Fruit fly (Drosophila melanogaster) whole organism, embryonic: ENCODE data around the gene RpL23A.

Experiments used
- Atf3 ChIP-seq: fragments of 200-800 bp; sonication (Bioruptor generic); optimal IDR thresholded peaks from 3 replicates; lab custom pipeline; 2016; ENCODE audit warnings: missing biosample characterization, missing genetic modification characterization
- CG10321 ChIP-seq: fragments of 200-800 bp; sonication (Bioruptor generic); IDR thresholded peaks from 2 replicates; pipeline ENCODE4 v1.3.6; 2022; ENCODE audit warnings: missing biosample characterization, missing genetic modification characterization
- CG12071 ChIP-seq: fragments of 200-800 bp; sonication (Bioruptor generic); optimal IDR thresholded peaks from 3 replicates; lab custom pipeline; 2018; ENCODE audit warnings: missing biosample characterization, mild to moderate bottlenecking, missing genetic modification characterization
- CG12219 ChIP-seq: fragments of 200-800 bp; sonication (Bioruptor generic); optimal IDR thresholded peaks from 3 replicates; lab custom pipeline; 2018; ENCODE audit warnings: missing biosample characterization, mild to moderate bottlenecking, missing genetic modification characterization
- CG1233 ChIP-seq: fragments of 200-800 bp; sonication (Bioruptor generic); optimal IDR thresholded peaks from 4 replicates; lab custom pipeline; 2018; ENCODE audit warnings: missing biosample characterization, mild to moderate bottlenecking, missing genetic modification characterization
- CG12769 ChIP-seq: fragments of 200-800 bp; sonication (Bioruptor generic); optimal IDR thresholded peaks from 2 replicates; lab custom pipeline; 2019; ENCODE audit warnings: missing biosample characterization, mild to moderate bottlenecking, missing genetic modification characterization, moderate library complexity
- CG17328 ChIP-seq: fragments of 200-800 bp; sonication (Bioruptor generic); IDR thresholded peaks from 2 replicates; pipeline ENCODE4 v1.3.6; 2022; ENCODE audit warnings: missing biosample characterization, missing genetic modification characterization
- CG17385 ChIP-seq: fragments of 200-800 bp; sonication (Bioruptor generic); optimal IDR thresholded peaks from 3 replicates; lab custom pipeline; 2018; ENCODE audit warnings: missing biosample characterization, mild to moderate bottlenecking, missing genetic modification characterization
- CG17802 ChIP-seq: fragments of 200-800 bp; sonication (Bioruptor generic); optimal IDR thresholded peaks from 2 replicates; lab custom pipeline; 2018; ENCODE audit warnings: missing biosample characterization, mild to moderate bottlenecking, missing genetic modification characterization, moderate library complexity
- CG17912 ChIP-seq: fragments of 200-800 bp; sonication (Bioruptor generic); optimal IDR thresholded peaks from 2 replicates; lab custom pipeline; 2018; ENCODE audit warnings: missing biosample characterization, mild to moderate bottlenecking, missing genetic modification characterization
- CG18011 ChIP-seq: fragments of 200-800 bp; sonication (Bioruptor generic); optimal IDR thresholded peaks from 2 replicates; lab custom pipeline; 2017; ENCODE audit warnings: missing biosample characterization, missing genetic modification characterization, mild to moderate bottlenecking, moderate library complexity, missing genotype
- CG18262 ChIP-seq: fragments of 200-800 bp; optimal IDR thresholded peaks from 3 replicates; lab custom pipeline; 2019; ENCODE audit warnings: missing biosample characterization, mild to moderate bottlenecking, missing genetic modification characterization, moderate library complexity
- CG18599 ChIP-seq: fragments of 200-800 bp; sonication (Bioruptor generic); optimal IDR thresholded peaks from 3 replicates; lab custom pipeline; 2017; ENCODE audit warnings: missing biosample characterization, missing genetic modification characterization, mild to moderate bottlenecking, moderate library complexity, missing genetic modification reagents
- CG18619 ChIP-seq: fragments of 200-800 bp; sonication (Bioruptor generic); optimal IDR thresholded peaks from 3 replicates; lab custom pipeline; 2017; ENCODE audit warnings: missing biosample characterization, mild to moderate bottlenecking, missing genetic modification characterization
- CG2712 ChIP-seq: fragments of 200-800 bp; optimal IDR thresholded peaks from 3 replicates; lab custom pipeline; 2019; ENCODE audit warnings: missing biosample characterization, mild to moderate bottlenecking, missing genetic modification characterization, moderate library complexity
- CG30431 ChIP-seq: fragments of 200-800 bp; sonication (Bioruptor generic); optimal IDR thresholded peaks from 2 replicates; lab custom pipeline; 2017; ENCODE audit warnings: missing biosample characterization, missing genetic modification characterization
- CG32532 ChIP-seq: fragments of 200-800 bp; sonication (Bioruptor generic); IDR thresholded peaks from 2 replicates; pipeline ENCODE4 v1.3.6; 2022; ENCODE audit warnings: missing biosample characterization, missing genetic modification characterization
- CG33213 ChIP-seq: fragments of 200-800 bp; sonication (Bioruptor generic); optimal IDR thresholded peaks from 3 replicates; lab custom pipeline; 2016; ENCODE audit warnings: missing biosample characterization, missing genetic modification characterization
- CG3407 ChIP-seq: fragments of 200-800 bp; sonication (Bioruptor generic); optimal IDR thresholded peaks from 2 replicates; lab custom pipeline; 2018; ENCODE audit warnings: missing biosample characterization, mild to moderate bottlenecking, missing genetic modification characterization
- CG42726 ChIP-seq: fragments of 200-800 bp; sonication (Bioruptor generic); IDR thresholded peaks from 2 replicates; pipeline ENCODE4 v1.3.6; 2022; ENCODE audit warnings: missing biosample characterization, missing genetic modification characterization; ENCODE audit not compliant: partially characterized antibody
- CG5180 ChIP-seq: fragments of 200-800 bp; sonication (Bioruptor generic); optimal IDR thresholded peaks from 3 replicates; lab custom pipeline; 2017; ENCODE audit warnings: missing biosample characterization, missing genetic modification characterization, mild to moderate bottlenecking, moderate library complexity, missing genetic modification reagents
- CG6272 ChIP-seq: fragments of 200-800 bp; sonication (Bioruptor generic); IDR thresholded peaks from 2 replicates; pipeline ENCODE4 v1.3.6; 2022; ENCODE audit warnings: missing biosample characterization, missing genetic modification characterization
- CG7271 ChIP-seq: fragments of 200-800 bp; sonication (Bioruptor generic); optimal IDR thresholded peaks from 2 replicates; lab custom pipeline; 2018; ENCODE audit warnings: missing biosample characterization, mild to moderate bottlenecking, missing genetic modification characterization, moderate library complexity
- CG7987 ChIP-seq: fragments of 200-800 bp; sonication (Bioruptor generic); optimal IDR thresholded peaks from 2 replicates; lab custom pipeline; 2018; ENCODE audit warnings: missing biosample characterization, mild to moderate bottlenecking, missing genetic modification characterization, moderate library complexity
- CG8359 ChIP-seq: fragments of 200-800 bp; sonication (Bioruptor generic); optimal IDR thresholded peaks from 2 replicates; lab custom pipeline; 2017; ENCODE audit warnings: missing biosample characterization, mild to moderate bottlenecking, missing genetic modification characterization, borderline replicate concordance
- CG8388 ChIP-seq: fragments of 200-800 bp; sonication (Bioruptor generic); optimal IDR thresholded peaks from 2 replicates; lab custom pipeline; 2019; ENCODE audit warnings: missing biosample characterization, mild to moderate bottlenecking, missing genetic modification characterization, moderate library complexity
- Dad ChIP-seq: fragments of 200-800 bp; sonication (Bioruptor generic); optimal IDR thresholded peaks from 3 replicates; lab custom pipeline; 2016; ENCODE audit warnings: missing biosample characterization, missing genetic modification characterization
- Dbx ChIP-seq: fragments of 200-800 bp; sonication (Bioruptor generic); IDR thresholded peaks from 3 replicates; pipeline ENCODE4 v1.3.6; 2022; ENCODE audit warnings: missing biosample characterization, missing genetic modification characterization
- GATAe ChIP-seq: fragments of 200-800 bp; sonication (Bioruptor generic); conservative IDR thresholded peaks from 2 replicates; pipeline ENCODE4 v1.3.6; 2022; ENCODE audit warnings: missing biosample characterization, missing genetic modification characterization
- Gug ChIP-seq: fragments of 200-800 bp; sonication (Bioruptor generic); IDR thresholded peaks from 4 replicates; pipeline ENCODE4 v1.3.6; 2022; ENCODE audit warnings: missing biosample characterization, missing genetic modification characterization
- Hr39 ChIP-seq: fragments of >200 bp; optimal IDR thresholded peaks from 2 replicates; lab custom pipeline; 2017
- Nf-YA ChIP-seq: fragments of 200-800 bp; sonication (Bioruptor generic); IDR thresholded peaks from 2 replicates; pipeline ENCODE4 v1.3.6; 2022; ENCODE audit warnings: missing biosample characterization, missing genetic modification characterization
- Optix ChIP-seq: fragments of 200-800 bp; sonication (Bioruptor generic); IDR thresholded peaks from 3 replicates; pipeline ENCODE4 v1.3.6; 2022; ENCODE audit warnings: missing biosample characterization, missing genetic modification characterization
- Pdp1 ChIP-seq, 2 experiments: fragments of 200-800 bp; sonication (Bioruptor generic); optimal IDR thresholded peaks; 3 replicates each; lab custom pipeline; 2016; ENCODE audit warnings: missing biosample characterization in 2 of 2, missing genetic modification characterization in 2 of 2, mild to moderate bottlenecking in 1 of 2, moderate library complexity in 1 of 2
- Scr ChIP-seq: fragments of 200-800 bp; sonication (Bioruptor generic); IDR thresholded peaks from 2 replicates; pipeline ENCODE4 v1.3.6; 2022; ENCODE audit warnings: missing biosample characterization, missing genetic modification characterization; ENCODE audit not compliant: partially characterized antibody
- TFAM ChIP-seq: fragments of 200-800 bp; sonication (Bioruptor generic); optimal IDR thresholded peaks from 2 replicates; lab custom pipeline; 2017; ENCODE audit warnings: missing biosample characterization, missing genetic modification characterization, inconsistent platforms
- YL-1 ChIP-seq: fragments of 200-800 bp; sonication (Bioruptor generic); optimal IDR thresholded peaks from 3 replicates; lab custom pipeline; 2017; ENCODE audit warnings: missing biosample characterization, mild to moderate bottlenecking, missing genetic modification characterization
- bigmax ChIP-seq: fragments of 200-800 bp; sonication (Bioruptor generic); optimal IDR thresholded peaks from 2 replicates; lab custom pipeline; 2018; ENCODE audit warnings: missing biosample characterization, mild to moderate bottlenecking, missing genetic modification characterization
- eve ChIP-seq, 2 experiments: fragments of >200 bp; optimal IDR thresholded peaks; 2 replicates each; lab custom pipeline; 2017; ENCODE audit warnings: missing biosample characterization in 2 of 2, missing genetic modification characterization in 2 of 2
- gfzf ChIP-seq: fragments of 200-800 bp; sonication (Bioruptor generic); optimal IDR thresholded peaks from 2 replicates; lab custom pipeline; 2016; ENCODE audit warnings: missing biosample characterization, mild to moderate bottlenecking, missing genetic modification characterization, moderate library complexity
- ham ChIP-seq: fragments of 200-800 bp; sonication (Bioruptor generic); IDR thresholded peaks from 2 replicates; pipeline ENCODE4 v1.3.6; 2022; ENCODE audit warnings: missing biosample characterization, missing genetic modification characterization
- ind ChIP-seq: fragments of 200-800 bp; sonication (Bioruptor generic); optimal IDR thresholded peaks from 3 replicates; lab custom pipeline; 2016; ENCODE audit warnings: missing biosample characterization, missing genetic modification characterization
- nmo ChIP-seq: fragments of 200-800 bp; sonication (Bioruptor generic); optimal IDR thresholded peaks from 2 replicates; lab custom pipeline; 2018; ENCODE audit warnings: missing biosample characterization, mild to moderate bottlenecking, missing genetic modification characterization, moderate library complexity
- onecut ChIP-seq: fragments of 200-800 bp; sonication (Bioruptor generic); IDR thresholded peaks from 2 replicates; pipeline ENCODE4 v1.3.6; 2022; ENCODE audit warnings: missing biosample characterization, missing genetic modification characterization
- pita ChIP-seq: fragments of 200-800 bp; sonication (Bioruptor generic); optimal IDR thresholded peaks from 2 replicates; lab custom pipeline; 2017; ENCODE audit warnings: missing biosample characterization, mild to moderate bottlenecking, missing genetic modification characterization
- so ChIP-seq: fragments of 200-800 bp; sonication (Bioruptor generic); IDR thresholded peaks from 3 replicates; pipeline ENCODE4 v1.3.6; 2022; ENCODE audit warnings: missing biosample characterization, missing genetic modification characterization
- sqz ChIP-seq: fragments of 200-800 bp; sonication (Bioruptor generic); optimal IDR thresholded peaks from 3 replicates; lab custom pipeline; 2018; ENCODE audit warnings: missing biosample characterization, mild to moderate bottlenecking, missing genetic modification characterization
- sug ChIP-seq: fragments of 200-800 bp; optimal IDR thresholded peaks from 2 replicates; lab custom pipeline; 2019; ENCODE audit warnings: missing biosample characterization, mild to moderate bottlenecking, missing genetic modification characterization, moderate library complexity
- tap ChIP-seq: fragments of 200-800 bp; optimal IDR thresholded peaks from 3 replicates; lab custom pipeline; 2019; ENCODE audit warnings: missing biosample characterization, mild to moderate bottlenecking, missing genetic modification characterization, moderate library complexity
- toy ChIP-seq: fragments of 200-800 bp; sonication (Bioruptor generic); IDR thresholded peaks from 2 replicates; pipeline ENCODE4 v1.3.6; 2022; ENCODE audit warnings: missing biosample characterization, missing genetic modification characterization
- ttk ChIP-seq: fragments of 200-800 bp; sonication (Bioruptor generic); IDR thresholded peaks from 2 replicates; pipeline ENCODE4 v2.1.2; 2022; ENCODE audit warnings: missing biosample characterization, missing genetic modification characterization

The RpL23A gene

DNA sequence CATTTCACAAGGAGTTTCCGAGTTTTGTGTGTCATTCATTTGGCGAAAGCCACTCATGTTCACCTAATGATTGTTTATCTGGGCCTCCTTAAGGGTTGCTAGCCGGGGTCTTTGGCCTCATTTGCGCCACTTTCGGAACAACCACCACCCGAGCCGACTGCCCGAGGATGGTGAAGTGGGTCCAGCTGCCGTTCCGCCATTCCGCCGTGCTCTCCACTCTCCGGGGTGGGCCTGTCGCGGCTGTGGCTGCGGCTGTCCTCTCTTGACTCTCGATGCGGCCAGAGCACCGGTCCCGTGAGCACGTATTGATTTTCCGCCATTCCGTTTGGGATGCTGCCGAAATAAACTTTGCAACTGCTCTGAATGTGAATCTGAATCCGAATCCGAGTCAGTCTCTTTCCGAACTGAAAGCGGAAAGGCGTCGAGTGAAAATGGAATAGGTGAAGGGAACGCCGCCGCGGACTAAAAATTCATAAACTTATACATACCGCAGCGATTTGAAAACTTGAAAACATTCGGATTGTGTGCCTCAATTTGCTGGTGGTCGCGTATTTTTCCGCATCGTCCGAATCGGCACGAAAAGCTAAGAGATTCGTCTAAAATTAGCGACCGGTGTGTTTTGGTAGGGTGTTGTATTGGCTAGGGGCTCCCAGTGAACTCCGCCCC is 19.6 kb downstream of the RpL23A start, which contains the start of gene CG13920 (continued):
- TF ChIP-seq so (GFP tag; lab: Robert Waterston, UW) (no peak), onecut (GFP tag; lab: Robert Waterston, UW) (peak; percentile 99), CG17912 (GFP tag; lab: Kevin White, UChicago) (no peak), Gug (GFP tag; lab: Robert Waterston, UW) (no peak), TFAM (GFP tag; lab: Kevin White, UChicago) (no peak), CG7271 (tag; lab: Kevin White, UChicago) (no peak), Dad (GFP tag; lab: Kevin White, UChicago) (no peak), CG18011 (GFP tag; lab: Kevin White, UChicago) (no peak), CG42726 (GFP tag; lab: Robert Waterston, UW) (no peak), CG7987 (GFP tag; lab: Kevin White, UChicago) (no peak), CG18619 (GFP tag; lab: Kevin White, UChicago) (no peak), nmo (no peak), CG1233 (no peak), Dbx (GFP tag; lab: Robert Waterston, UW) (0 out of 3 replicates have a peak, but pooled peaks have one; percentile 34), GATAe (GFP tag; lab: Robert Waterston, UW) (no peak), Hr39 (lab: Kevin White, UChicago) (no peak), ttk (GFP tag; lab: Robert Waterston, UW) (no peak), CG18262 (no peak), CG18599 (peak; percentile 20), CG30431 (GFP tag; lab: Kevin White, UChicago) (no peak), bigmax (GFP tag; lab: Kevin White, UChicago) (no peak), CG5180 (no peak), tap (tag; lab: Kevin White, UChicago) (no peak), YL-1 (no peak), eve (GFP tag; optimal IDR thresholded peaks at IDR 0.05; lab: Kevin White, UChicago) (no peak), pita (GFP tag; lab: Kevin White, UChicago) (no peak), CG17385 (GFP tag; lab: Kevin White, UChicago) (no peak), CG6272 (GFP tag; lab: Robert Waterston, UW) (no peak), CG2712 (no peak), toy (no peak), CG10321 (GFP tag; lab: Robert Waterston, UW) (no peak), CG12769 (tag; lab: Kevin White, UChicago) (peak; percentile 25), CG33213 (GFP tag; lab: Kevin White, UChicago) (no peak), CG17328 (no peak), ind (GFP tag; lab: Kevin White, UChicago) (no peak), sug (tag; lab: Kevin White, UChicago) (peak; percentile 59), CG3407 (no peak), CG8359 (GFP tag; lab: Kevin White, UChicago) (no peak), sqz (GFP tag; lab: Kevin White, UChicago) (no peak), gfzf (GFP tag; lab: Kevin White, UChicago) (no peak), CG17802 (tag; lab: Kevin White, UChicago) (no peak), CG12219 (GFP tag; lab: Kevin White, UChicago) (no peak), Atf3 (GFP tag; lab: Kevin White, UChicago) (no peak), CG12071 (GFP tag; lab: Kevin White, UChicago) (no peak), Scr (GFP tag; lab: Robert Waterston, UW) (no peak), CG8388 (GFP tag; lab: Kevin White, UChicago) (no peak), Pdp1 (GFP tag; optimal IDR thresholded peaks at IDR 0.05; lab: Kevin White, UChicago) (no peak), CG32532 (GFP tag; lab: Robert Waterston, UW) (no peak), Nf-YA (GFP tag; lab: Robert Waterston, UW) (no peak), Optix (GFP tag; lab: Robert Waterston, UW) (no peak), ham (GFP tag; lab: Robert Waterston, UW) (no peak)
